Worm (Caenorhabditis elegans): ENCODE data around the gene cul-5.

Gene cul-5

DNA sequence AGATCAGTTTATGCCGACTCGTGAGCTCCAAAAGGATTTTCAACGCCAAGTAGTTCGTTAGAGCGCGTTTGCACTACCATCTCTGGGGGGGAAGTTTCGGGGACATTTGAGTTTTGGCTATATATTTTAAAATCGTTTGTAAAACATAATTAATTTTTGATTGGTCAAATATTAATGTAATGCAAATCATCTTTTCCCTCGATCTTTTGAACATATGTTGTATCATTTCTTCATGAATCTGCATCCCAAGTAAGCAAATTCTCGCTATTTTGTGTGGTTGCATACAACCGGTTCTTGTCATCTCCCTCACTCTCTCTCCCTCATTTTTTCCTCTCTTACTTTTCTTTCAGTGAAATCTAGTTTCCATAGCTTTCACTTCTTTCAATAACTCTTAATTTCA is 1.2 kb upstream of the cul-5 start (continued):
- TF ChIP-seq dmd-9 (GFP tag; IDR thresholded peaks at IDR 0.05) = no peak

DNA sequence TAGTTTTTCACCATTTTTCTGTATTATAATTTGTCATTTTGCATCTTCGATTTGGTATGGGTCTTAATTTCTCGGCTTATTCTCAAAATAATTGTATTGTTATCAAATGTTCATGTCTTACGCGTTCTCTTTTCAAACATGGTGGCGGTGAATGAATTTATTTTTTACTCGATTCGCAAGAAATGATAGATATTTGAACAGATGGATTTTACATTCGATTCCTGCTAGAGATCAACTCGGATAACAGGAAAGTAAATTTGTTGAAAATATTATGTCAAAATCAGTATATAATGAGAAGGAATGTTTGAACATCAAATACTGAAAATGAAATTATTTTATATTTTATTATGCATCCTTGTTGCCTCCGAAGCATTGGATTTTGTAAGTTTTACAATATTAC is 3.6 kb downstream of the cul-5 start, which contains the start of gene ZK856.4:
Gene ZK856.4 (plus strand): TSS at position 301 of the 400 bp plus-strand sequence.
- TF ChIP-seq unc-130 (GFP tag; optimal IDR thresholded peaks at IDR 0.05) (no peak), fkh-10 (GFP tag; optimal IDR thresholded peaks at IDR 0.05) (no peak), fos-1 (tag; optimal IDR thresholded peaks at IDR 0.05) (no peak), egl-27 (tag; optimal IDR thresholded peaks at IDR 0.05) (no peak), daf-16 (GFP tag; optimal IDR thresholded peaks at IDR 0.05) (no peak), daf-16 (tag; optimal IDR thresholded peaks at IDR 0.05) (no peak), dmd-9 (GFP tag; IDR thresholded peaks at IDR 0.05) (no peak), mep-1 (tag; optimal IDR thresholded peaks at IDR 0.05) (no peak), aly-2 (tag; optimal IDR thresholded peaks at IDR 0.05) (no peak), lin-15B (tag; optimal IDR thresholded peaks at IDR 0.05) (no peak), mdt-29 (GFP tag; IDR thresholded peaks at IDR 0.05) (no peak), unc-39 (tag; optimal IDR thresholded peaks at IDR 0.05) (no peak), ZK546.5 (tag; optimal IDR thresholded peaks at IDR 0.05) (no peak), F44E2.7 (GFP tag; IDR thresholded peaks at IDR 0.05) (no peak), arid-1 (GFP tag; conservative IDR thresholded peaks at IDR 0.05) (no peak), Y48G9A.11 (GFP tag; IDR thresholded peaks at IDR 0.05) (no peak), dve-1 (tag; optimal IDR thresholded peaks at IDR 0.05; ENCODE audit: insufficient read depth) (no peak), Y75B8A.6 (GFP tag; IDR thresholded peaks at IDR 0.05) (no peak), nhr-11 (tag; optimal IDR thresholded peaks at IDR 0.05) (no peak)

DNA sequence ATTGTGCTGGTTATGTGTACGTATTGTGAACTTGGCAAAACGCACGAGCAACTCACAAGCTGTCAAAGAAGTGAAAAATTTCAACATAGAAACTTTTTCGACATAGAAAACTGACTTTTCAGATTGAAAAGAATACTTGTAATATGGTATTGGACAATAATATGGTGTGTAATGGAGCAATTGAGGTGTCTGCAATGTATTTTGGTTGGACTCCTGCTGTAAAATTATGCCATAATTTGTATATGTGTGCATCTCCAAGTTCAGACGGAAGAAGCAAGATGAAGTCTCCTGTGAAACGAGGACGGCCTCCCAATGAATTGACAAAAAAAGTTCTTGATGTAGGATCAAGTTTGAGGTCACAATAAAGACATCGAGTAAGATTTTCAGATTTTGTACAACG is 4.5 kb downstream of the cul-5 start:
- TF ChIP-seq nhr-111 (GFP tag; optimal IDR thresholded peaks at IDR 0.05) (no peak), unc-62 (GFP tag; optimal IDR thresholded peaks at IDR 0.05 in 1 of 2) (peak in 1 of 2 experiments; percentile 77), unc-62 (tag; optimal IDR thresholded peaks at IDR 0.05) (no peak), lin-13 (GFP tag; optimal IDR thresholded peaks at IDR 0.05) (no peak), mes-2 (tag; optimal IDR thresholded peaks at IDR 0.05; ENCODE audit: poor library complexity, severe bottlenecking) (no peak), Y75B8A.6 (GFP tag; IDR thresholded peaks at IDR 0.05) (no peak), nhr-237 (tag; optimal IDR thresholded peaks at IDR 0.05) (no peak), set-16 (GFP tag; IDR thresholded peaks at IDR 0.05) (no peak), hlh-30 (tag; optimal IDR thresholded peaks at IDR 0.05; ENCODE audit: insufficient read depth) (no peak), aha-1 (tag) (peak; percentile 66), ceh-28 (tag; optimal IDR thresholded peaks at IDR 0.05) (no peak), ama-1 (optimal IDR thresholded peaks at IDR 0.05) (no peak), dpl-1 (GFP tag; optimal IDR thresholded peaks at IDR 0.05) (no peak), dmd-8 (GFP tag; IDR thresholded peaks at IDR 0.05) (no peak)

DNA sequence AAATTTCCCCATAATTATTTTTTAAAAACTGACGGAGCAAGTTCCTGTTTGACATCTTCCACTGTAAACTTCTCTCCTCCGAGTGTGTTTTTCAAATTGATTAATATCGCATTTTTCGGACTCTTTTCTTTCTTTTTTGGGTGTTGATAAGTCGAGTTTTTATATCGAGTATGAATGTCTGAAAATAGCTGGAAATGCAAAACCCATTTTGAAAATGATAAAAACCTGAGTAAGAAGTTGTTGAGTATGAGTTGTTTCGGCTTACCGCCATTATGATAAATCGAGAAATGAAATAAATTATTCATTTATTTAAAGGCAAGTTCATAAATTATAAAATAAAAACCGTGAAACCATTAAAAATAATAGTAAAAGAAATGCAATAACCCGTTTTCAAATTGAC is 6.4 kb downstream of the cul-5 start, which contains the start of gene ZK856.18:
Gene ZK856.18 (minus strand): TSS at position 289 of the 400 bp plus-strand sequence.
- TF ChIP-seq unc-62 (GFP tag; optimal IDR thresholded peaks at IDR 0.05 in 1 of 2) = peak in 1 of 2 experiments; percentile 90
- no peak for TF ChIP-seq unc-62 (tag; optimal IDR thresholded peaks at IDR 0.05)
- TF ChIP-seq zip-2 (tag; optimal IDR thresholded peaks at IDR 0.05) = no peak

DNA sequence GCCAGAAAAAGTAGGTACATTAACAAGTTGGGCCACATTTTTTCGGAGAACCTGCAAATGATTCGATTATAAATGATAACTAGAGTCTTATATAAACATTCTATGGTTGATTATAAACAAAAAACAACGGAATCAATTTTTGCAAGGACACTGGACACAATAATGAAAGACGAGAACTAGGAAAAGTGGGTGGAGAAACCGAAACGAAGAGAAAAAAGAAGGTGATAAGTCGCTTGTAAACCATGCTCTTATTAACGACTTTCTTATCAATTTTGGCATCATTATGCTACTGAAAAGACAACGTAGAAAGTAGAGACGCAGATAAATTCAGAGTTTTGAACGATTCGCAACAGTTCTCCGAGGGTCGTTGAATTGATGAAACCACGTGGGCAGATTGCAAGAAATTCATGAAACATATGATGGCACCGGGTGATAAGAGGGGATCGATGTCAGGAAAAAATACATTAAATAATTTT is 10.8 kb downstream of the cul-5 start, which contains the start of gene ZK856.5:
Gene ZK856.5 (minus strand): TSS at position 51 of the 476 bp plus-strand sequence.
- TF ChIP-seq lin-38 (GFP tag; IDR thresholded peaks at IDR 0.05) (no peak), daf-19 (GFP tag; conservative IDR thresholded peaks at IDR 0.05) (no peak), nhr-28 (tag; optimal IDR thresholded peaks at IDR 0.05) (peak; percentile 59), nhr-25 (tag; optimal IDR thresholded peaks at IDR 0.05; ENCODE audit: borderline replicate concordance, insufficient read depth) (no peak), nhr-102 (tag; optimal IDR thresholded peaks at IDR 0.05) (no peak), F10B5.3 (tag; optimal IDR thresholded peaks at IDR 0.05) (no peak), gei-8 (GFP tag; optimal IDR thresholded peaks at IDR 0.05) (no peak), mxl-2 (GFP tag; conservative IDR thresholded peaks at IDR 0.05) (no peak), pha-4 (GFP tag; IDR thresholded peaks at IDR 0.05) (no peak), pha-4 (tag; optimal IDR thresholded peaks at IDR 0.05) (no peak), ZK337.2 (GFP tag; IDR thresholded peaks at IDR 0.05) (no peak), mdt-29 (GFP tag; IDR thresholded peaks at IDR 0.05) (no peak), zfp-2 (tag; optimal IDR thresholded peaks at IDR 0.05) (no peak), ceh-32 (tag; optimal IDR thresholded peaks at IDR 0.05; ENCODE audit: poor library complexity) (no peak), dmd-9 (GFP tag; IDR thresholded peaks at IDR 0.05) (no peak), snpc-4 (tag; optimal IDR thresholded peaks at IDR 0.05) (no peak), nhr-237 (tag; optimal IDR thresholded peaks at IDR 0.05) (no peak)
